Worm (Caenorhabditis elegans) whole organism, early embryonic: ENCODE measurements around the gene popl-1.

ENCODE experiments used
- B0310.2 ChIP-seq: sonication (generic microtip); optimal IDR thresholded peaks from 2 replicates; lab custom pipeline; 2016; ENCODE audit warnings: mild to moderate bottlenecking, missing genetic modification characterization, missing compliant biosample characterization
- F13C5.2 ChIP-seq: sonication (generic microtip); optimal IDR thresholded peaks from 2 replicates; lab custom pipeline; 2017; ENCODE audit warnings: mild to moderate bottlenecking, missing genetic modification characterization, inconsistent platforms, missing compliant biosample characterization
- aly-1 ChIP-seq: sonication (generic microtip); optimal IDR thresholded peaks from 2 replicates; lab custom pipeline; 2016; ENCODE audit warnings: missing genetic modification characterization, missing compliant biosample characterization
- ama-1 ChIP-seq: fragments of 150-350 bp; optimal IDR thresholded peaks from 2 replicates; lab custom pipeline; 2014
- ceh-13 ChIP-seq: fragments of 200-800 bp; sonication (Bioruptor generic); optimal IDR thresholded peaks from 2 replicates; lab custom pipeline; 2018; ENCODE audit warnings: mild to moderate bottlenecking, missing genetic modification characterization, missing compliant biosample characterization
- ceh-36 ChIP-seq: sonication (generic microtip); optimal IDR thresholded peaks from 2 replicates; lab custom pipeline; 2016; ENCODE audit warnings: missing genetic modification characterization, inconsistent platforms, missing compliant biosample characterization
- ets-7 ChIP-seq: sonication (generic microtip); optimal IDR thresholded peaks from 2 replicates; lab custom pipeline; 2016; ENCODE audit warnings: missing genotype, missing genetic modification characterization, missing compliant biosample characterization
- flt-1 ChIP-seq: fragments of 200-800 bp; sonication (Bioruptor generic); IDR thresholded peaks from 2 replicates; pipeline ENCODE4 v1.3.6; 2022; ENCODE audit warnings: missing genetic modification characterization, missing compliant biosample characterization
- hmbx-1 ChIP-seq: sonication (generic microtip); optimal IDR thresholded peaks from 2 replicates; lab custom pipeline; 2016; ENCODE audit warnings: mild to moderate bottlenecking, missing genetic modification characterization, missing compliant biosample characterization
- hmg-4 ChIP-seq: fragments of 200-800 bp; sonication (Bioruptor generic); optimal IDR thresholded peaks from 2 replicates; lab custom pipeline; 2018; ENCODE audit warnings: mild to moderate bottlenecking, missing genetic modification characterization, missing compliant biosample characterization
- hnd-1 ChIP-seq: sonication (generic microtip); optimal IDR thresholded peaks from 2 replicates; lab custom pipeline; 2016; ENCODE audit warnings: missing genetic modification characterization, missing compliant biosample characterization
- pes-1 ChIP-seq: fragments of 200-800 bp; sonication (Bioruptor generic); IDR thresholded peaks from 2 replicates; pipeline ENCODE4 v1.3.6; 2022; ENCODE audit warnings: missing genetic modification reagents, missing genetic modification characterization, missing compliant biosample characterization
- scrt-1 ChIP-seq: fragments of 200-800 bp; sonication (Bioruptor generic); IDR thresholded peaks from 2 replicates; pipeline ENCODE4 v1.3.6; 2022; ENCODE audit warnings: missing genetic modification characterization, missing compliant biosample characterization
- sea-1 ChIP-seq: fragments of 200-800 bp; sonication (Bioruptor generic); conservative IDR thresholded peaks from 2 replicates; pipeline ENCODE4 v1.3.6; 2022; ENCODE audit warnings: missing genetic modification characterization, missing compliant biosample characterization
- tbx-11 ChIP-seq: fragments of 200-800 bp; sonication (Bioruptor generic); IDR thresholded peaks from 2 replicates; pipeline ENCODE4 v1.3.6; 2022; ENCODE audit warnings: missing genetic modification characterization, missing compliant biosample characterization
- tbx-37 ChIP-seq: fragments of 200-800 bp; sonication (Bioruptor generic); conservative IDR thresholded peaks from 2 replicates; pipeline ENCODE4 v1.3.6; 2022; ENCODE audit warnings: missing genetic modification reagents, missing genetic modification characterization, missing compliant biosample characterization
- tra-4 ChIP-seq: sonication (generic microtip); optimal IDR thresholded peaks from 2 replicates; lab custom pipeline; 2017; ENCODE audit warnings: missing genetic modification characterization, missing compliant biosample characterization

popl-1 gene

DNA sequence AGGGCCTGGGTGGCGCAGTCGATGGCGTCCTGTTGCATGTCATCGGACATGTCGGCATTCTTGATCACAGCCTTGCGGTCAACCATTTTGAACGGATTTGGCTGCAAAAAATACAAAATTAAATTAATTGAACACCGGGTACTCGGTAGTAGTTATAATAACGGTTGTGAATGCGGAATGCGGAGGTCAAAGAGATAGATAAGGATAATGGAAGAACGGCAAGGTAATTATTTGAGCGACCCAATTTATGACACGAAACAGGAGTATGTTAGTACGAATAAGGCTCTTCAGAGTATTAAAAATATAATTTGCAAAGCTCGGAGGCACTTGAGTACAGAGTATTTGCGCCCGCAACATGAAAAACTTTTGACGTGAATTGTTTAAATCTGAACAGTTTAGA lies 32.9 kb upstream of the popl-1 start, which contains the start of gene dlc-1:
dlc-1 (minus strand) TSS at position 101 of the 400 bp plus-strand sequence.
- TF ChIP-seq hnd-1 (tag; lab: Kevin White, UChicago) (no peak), ama-1 (no peak), B0310.2 (tag; lab: Kevin White, UChicago) (no peak), hmbx-1 (tag; lab: Kevin White, UChicago) (no peak), tbx-11 (no peak), tbx-37 (GFP tag; lab: Robert Waterston, UW) (no peak)

DNA sequence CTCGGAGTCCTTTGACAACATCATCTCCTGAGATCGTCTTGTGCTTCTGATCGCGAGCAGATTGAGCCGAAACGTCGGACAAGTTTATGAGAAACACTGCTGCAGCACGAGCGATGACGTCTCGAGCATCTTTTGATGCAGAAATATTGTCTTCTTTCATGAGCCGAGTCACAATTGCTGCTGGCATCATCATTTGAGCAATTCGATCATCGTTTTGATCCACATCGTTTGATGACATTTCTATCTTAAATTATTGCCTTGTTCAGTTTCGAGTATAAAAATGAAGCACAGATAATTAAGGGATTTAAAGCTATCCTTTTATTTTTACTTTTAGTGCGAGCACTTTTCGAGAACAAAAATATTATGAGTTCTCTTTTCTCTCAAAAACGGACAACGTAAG lies 31.9 kb upstream of the popl-1 start, which contains the start of gene T26A5.8:
T26A5.8 (minus strand) TSS at position 247 of the 400 bp plus-strand sequence.
- TF ChIP-seq hmbx-1 (tag; lab: Kevin White, UChicago) (no peak), scrt-1 (GFP tag; lab: Robert Waterston, UW) (no peak), ceh-13 (GFP tag; lab: Kevin White, UChicago) (no peak), flt-1 (GFP tag; lab: Robert Waterston, UW) (no peak)

DNA sequence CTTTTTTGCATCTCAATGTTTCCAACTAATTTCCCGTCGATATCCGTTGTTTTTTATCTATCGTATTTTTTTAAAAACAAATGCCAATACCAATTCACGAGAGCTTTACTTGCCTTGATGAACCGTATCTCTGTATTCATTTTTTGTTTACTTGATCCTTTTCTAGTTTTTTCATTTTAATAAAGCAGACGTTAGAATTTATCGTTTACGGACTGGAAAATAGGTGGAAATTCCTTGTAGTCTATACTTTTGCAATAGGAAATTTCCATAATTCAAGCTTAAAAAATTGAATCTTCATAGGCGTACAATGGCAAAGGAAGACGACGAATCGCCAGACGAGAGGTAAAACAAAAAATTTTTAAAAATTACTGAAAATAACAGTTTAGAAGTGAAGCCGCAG lies 29.1 kb upstream of the popl-1 start, which contains the start of gene algn-1:
algn-1 (plus strand) TSS at position 301 of the 400 bp plus-strand sequence.
- no peak for TF ChIP-seq aly-1
- TF ChIP-seq tra-4 (tag; lab: Kevin White, UChicago): no peak
- no peak for TF ChIP-seq scrt-1 (GFP tag; lab: Robert Waterston, UW)
- no peak for TF ChIP-seq sea-1 (GFP tag; lab: Robert Waterston, UW)
- no peak for TF ChIP-seq B0310.2 (tag; lab: Kevin White, UChicago)
- no peak for TF ChIP-seq hnd-1 (tag; lab: Kevin White, UChicago)
- no peak for TF ChIP-seq hmbx-1 (tag; lab: Kevin White, UChicago)

DNA sequence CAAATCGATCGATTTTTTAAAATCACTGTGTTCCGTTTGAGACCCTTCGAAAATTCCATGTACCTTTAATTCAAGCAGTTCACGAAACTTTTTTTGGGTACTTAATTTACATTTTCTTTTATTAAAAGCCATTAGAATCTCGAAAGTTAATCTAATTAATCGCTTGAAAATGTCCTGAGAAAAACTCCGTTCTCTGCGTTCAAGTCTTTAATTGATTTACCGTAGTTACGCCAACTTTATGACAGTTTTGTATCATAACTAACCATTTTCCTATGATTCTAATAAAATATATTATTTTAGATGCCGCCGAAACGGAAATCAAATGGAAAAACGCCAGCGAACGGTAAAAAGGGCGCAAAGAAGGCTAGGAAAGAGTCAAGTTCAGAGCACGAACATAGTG lies 23.4 kb upstream of the popl-1 start, which contains the start of gene jhdm-1:
jhdm-1 (plus strand) TSS at position 301 of the 400 bp plus-strand sequence.
- TF ChIP-seq aly-1: no peak
- TF ChIP-seq pes-1 (GFP tag; lab: Robert Waterston, UW): no peak
- TF ChIP-seq sea-1 (GFP tag; lab: Robert Waterston, UW): no peak
- no peak for TF ChIP-seq ceh-36 (tag; lab: Kevin White, UChicago)
- no peak for TF ChIP-seq hmbx-1 (tag; lab: Kevin White, UChicago)
- TF ChIP-seq ama-1: no peak
- TF ChIP-seq ceh-13 (GFP tag; lab: Kevin White, UChicago): no peak
- no peak for TF ChIP-seq tbx-11

DNA sequence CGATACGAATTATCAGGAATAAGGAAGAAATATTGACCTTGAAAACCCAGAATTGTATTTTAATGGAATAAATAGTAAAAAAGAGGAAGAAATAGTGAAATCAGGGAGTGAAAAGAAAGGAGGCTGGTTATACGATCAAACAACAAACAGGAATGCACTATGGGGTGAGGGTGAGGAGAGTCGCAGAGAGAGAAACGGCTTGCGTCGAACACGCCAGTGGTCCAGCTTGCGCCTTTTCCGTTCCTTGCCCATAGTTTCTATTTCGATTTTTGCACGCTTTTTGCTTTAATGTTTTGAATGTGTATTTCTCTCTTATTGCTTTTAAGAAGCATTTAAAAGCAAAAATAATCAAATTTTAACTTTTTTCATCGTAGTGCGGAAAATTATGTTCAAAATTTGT lies 22.9 kb upstream of the popl-1 start:
- TF ChIP-seq tra-4 (tag; lab: Kevin White, UChicago): no peak
- peak; percentile 39 for TF ChIP-seq B0310.2 (tag; lab: Kevin White, UChicago)
- no peak for TF ChIP-seq aly-1
- peak; percentile 37 for TF ChIP-seq ceh-36 (tag; lab: Kevin White, UChicago)
- peak; percentile 28 for TF ChIP-seq hnd-1 (tag; lab: Kevin White, UChicago)
- no peak for TF ChIP-seq hmbx-1 (tag; lab: Kevin White, UChicago)
- peak; percentile 83 for TF ChIP-seq F13C5.2
- TF ChIP-seq ceh-13 (GFP tag; lab: Kevin White, UChicago): no peak
- TF ChIP-seq flt-1 (GFP tag; lab: Robert Waterston, UW): 0 out of 2 replicates have a peak, but pooled peaks have one; percentile 42
- TF ChIP-seq scrt-1 (GFP tag; lab: Robert Waterston, UW): no peak
- TF ChIP-seq ets-7 (tag; lab: Kevin White, UChicago): peak; percentile 65
- TF ChIP-seq sea-1 (GFP tag; lab: Robert Waterston, UW): peak; percentile 64; the same call in 1 of the 2 replicates
- peak; percentile 62 for TF ChIP-seq hmg-4 (GFP tag; lab: Kevin White, UChicago)
- TF ChIP-seq pes-1 (GFP tag; lab: Robert Waterston, UW): peak; percentile 70
- no peak for TF ChIP-seq ama-1
- TF ChIP-seq tbx-11: peak; percentile 38; the same call in 1 of the 2 replicates
- 0 out of 2 replicates have a peak, but pooled peaks have one; percentile 46 for TF ChIP-seq tbx-37 (GFP tag; lab: Robert Waterston, UW)

DNA sequence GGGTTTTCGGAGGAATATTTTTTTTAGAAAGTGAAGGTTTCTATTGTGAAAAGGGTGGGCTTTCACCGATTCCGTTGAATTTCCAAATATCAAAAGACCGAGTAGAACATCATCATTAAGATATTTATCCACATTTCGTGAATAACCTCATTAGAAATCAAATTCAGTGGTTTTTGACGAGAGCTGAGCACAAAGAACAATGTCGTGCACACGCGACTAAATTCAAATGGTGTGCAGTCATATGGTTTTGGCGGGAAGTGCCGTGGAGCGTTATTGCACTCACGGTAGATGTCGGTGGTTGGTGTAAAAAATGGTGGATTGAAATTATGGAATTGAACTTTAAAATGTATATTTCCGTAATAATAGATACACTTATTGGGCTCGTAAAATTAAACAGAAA lies 21.9 kb upstream of the popl-1 start:
- TF ChIP-seq hmbx-1 (tag; lab: Kevin White, UChicago): no peak
- TF ChIP-seq tbx-11: no peak
- no peak for TF ChIP-seq sea-1 (GFP tag; lab: Robert Waterston, UW)
- no peak for TF ChIP-seq flt-1 (GFP tag; lab: Robert Waterston, UW)
- TF ChIP-seq B0310.2 (tag; lab: Kevin White, UChicago): no peak
- no peak for TF ChIP-seq ama-1
- no peak for TF ChIP-seq pes-1 (GFP tag; lab: Robert Waterston, UW)
- no peak for TF ChIP-seq hnd-1 (tag; lab: Kevin White, UChicago)
- no peak for TF ChIP-seq ceh-36 (tag; lab: Kevin White, UChicago)
- TF ChIP-seq scrt-1 (GFP tag; lab: Robert Waterston, UW): no peak
- TF ChIP-seq tra-4 (tag; lab: Kevin White, UChicago): no peak
- TF ChIP-seq ceh-13 (GFP tag; lab: Kevin White, UChicago): no peak
- TF ChIP-seq aly-1: no peak

DNA sequence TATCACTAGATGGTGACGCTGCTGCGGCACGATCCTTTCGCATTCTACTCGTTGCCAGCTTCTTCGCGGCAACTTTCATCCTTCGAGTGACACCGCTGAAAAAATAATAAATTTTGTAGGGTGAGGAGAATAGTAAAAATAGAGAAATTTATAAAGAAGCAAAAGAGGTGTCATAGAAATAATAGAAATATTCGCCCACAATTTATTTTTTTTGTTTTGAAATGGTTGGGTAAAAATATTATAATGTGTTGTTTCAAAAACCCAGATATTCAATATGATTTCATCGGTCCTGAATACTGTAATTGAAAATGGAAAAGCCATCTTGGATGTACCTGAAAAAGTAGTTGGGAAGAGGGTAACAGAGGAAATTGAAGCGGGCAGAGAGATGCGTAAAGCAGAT lies 21.5 kb upstream of the popl-1 start, which contains the start of gene set-1:
set-1 (minus strand) TSS at position 101 of the 400 bp plus-strand sequence.
- TF ChIP-seq aly-1: no peak
- no peak for TF ChIP-seq ceh-36 (tag; lab: Kevin White, UChicago)
- TF ChIP-seq hnd-1 (tag; lab: Kevin White, UChicago): no peak
- TF ChIP-seq tbx-11: no peak
- no peak for TF ChIP-seq hmbx-1 (tag; lab: Kevin White, UChicago)
- TF ChIP-seq ceh-13 (GFP tag; lab: Kevin White, UChicago): no peak
- TF ChIP-seq flt-1 (GFP tag; lab: Robert Waterston, UW): no peak
- TF ChIP-seq scrt-1 (GFP tag; lab: Robert Waterston, UW): no peak

DNA sequence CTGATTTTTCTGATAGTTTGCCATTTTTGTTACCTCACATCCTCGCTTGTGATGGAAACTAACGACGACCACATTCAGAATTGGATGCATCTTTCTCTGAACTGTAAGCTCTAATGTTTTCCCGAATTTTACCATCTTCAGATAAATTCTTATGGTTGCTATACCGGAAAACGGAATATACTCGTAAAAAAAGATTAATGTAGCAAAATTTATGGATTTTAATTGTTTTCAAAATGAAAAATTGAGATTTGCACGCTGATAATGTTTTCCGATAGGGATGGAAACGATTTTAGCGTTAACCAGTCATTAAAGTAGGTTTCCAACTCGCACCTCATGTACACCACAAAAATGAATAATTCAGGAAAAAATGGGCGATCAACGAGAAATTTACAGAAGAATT lies 19.9 kb upstream of the popl-1 start, which contains the start of gene T26A5.6:
T26A5.6 (minus strand) TSS at position 101 of the 400 bp plus-strand sequence.
- TF ChIP-seq tra-4 (tag; lab: Kevin White, UChicago) (no peak), sea-1 (GFP tag; lab: Robert Waterston, UW) (no peak), ceh-13 (GFP tag; lab: Kevin White, UChicago) (no peak), F13C5.2 (no peak), ceh-36 (tag; lab: Kevin White, UChicago) (no peak), tbx-37 (GFP tag; lab: Robert Waterston, UW) (no peak), ama-1 (no peak), hmbx-1 (tag; lab: Kevin White, UChicago) (no peak), flt-1 (GFP tag; lab: Robert Waterston, UW) (no peak), aly-1 (no peak)
